Fruit fly (Drosophila melanogaster) whole organism, embryonic: ENCODE results near the gene CG17450.

Experiments used
- Atf3 ChIP-seq: fragments of 200-800 bp; sonication (Bioruptor generic); optimal IDR thresholded peaks from 3 replicates; lab custom pipeline; 2016; ENCODE audit warnings: missing biosample characterization, missing genetic modification characterization
- B-H1 ChIP-seq: fragments of 200-800 bp; sonication (Bioruptor generic); IDR thresholded peaks from 3 replicates; pipeline ENCODE4 v1.3.6; 2022; ENCODE audit warnings: missing biosample characterization, missing genetic modification characterization
- CG11560 ChIP-seq: fragments of 200-800 bp; sonication (Bioruptor generic); IDR thresholded peaks from 3 replicates; pipeline ENCODE4 v1.3.6; 2022; ENCODE audit warnings: missing biosample characterization, missing genetic modification characterization
- CG1529 ChIP-seq: fragments of 200-800 bp; sonication (Bioruptor generic); optimal IDR thresholded peaks from 3 replicates; lab custom pipeline; 2018; ENCODE audit warnings: missing biosample characterization, missing genetic modification characterization
- CG16813 ChIP-seq: fragments of 200-800 bp; sonication (Bioruptor generic); IDR thresholded peaks from 3 replicates; pipeline ENCODE4 v1.3.6; 2022; ENCODE audit warnings: missing biosample characterization, missing genetic modification characterization; ENCODE audit not compliant: partially characterized antibody
- CG17361 ChIP-seq: fragments of 200-800 bp; sonication (Bioruptor generic); IDR thresholded peaks from 3 replicates; pipeline ENCODE4 v1.3.6; 2022; ENCODE audit warnings: missing biosample characterization, missing genetic modification characterization
- CG17568 ChIP-seq: fragments of 200-800 bp; sonication (Bioruptor generic); optimal IDR thresholded peaks from 2 replicates; lab custom pipeline; 2018; ENCODE audit warnings: missing biosample characterization, mild to moderate bottlenecking, missing genetic modification characterization, moderate library complexity
- CG17612 ChIP-seq: fragments of 200-800 bp; sonication (Bioruptor generic); IDR thresholded peaks from 2 replicates; pipeline ENCODE4 v1.3.6; 2022; ENCODE audit warnings: missing biosample characterization, missing genetic modification characterization
- CG18764 ChIP-seq: fragments of 200-800 bp; sonication (Bioruptor generic); optimal IDR thresholded peaks from 3 replicates; lab custom pipeline; 2016; ENCODE audit warnings: missing biosample characterization, missing genetic modification characterization
- CG30020 ChIP-seq: fragments of 200-800 bp; optimal IDR thresholded peaks from 2 replicates; lab custom pipeline; 2019; ENCODE audit warnings: missing biosample characterization, mild to moderate bottlenecking, missing genetic modification characterization, moderate library complexity
- CG4328 ChIP-seq: fragments of 200-800 bp; sonication (Bioruptor generic); optimal IDR thresholded peaks from 3 replicates; lab custom pipeline; 2017; ENCODE audit warnings: missing biosample characterization, missing genetic modification reagents, missing genetic modification characterization
- CG4360 ChIP-seq: fragments of 200-800 bp; sonication (Bioruptor generic); IDR thresholded peaks from 2 replicates; pipeline ENCODE4 v1.3.6; 2022; ENCODE audit warnings: missing biosample characterization, missing genetic modification characterization
- CG6175 ChIP-seq: fragments of 200-800 bp; sonication (Bioruptor generic); IDR thresholded peaks from 3 replicates; pipeline ENCODE4 v1.3.6; 2022; ENCODE audit warnings: missing biosample characterization, missing genetic modification characterization
- CG6813 ChIP-seq: fragments of 200-800 bp; sonication (Bioruptor generic); optimal IDR thresholded peaks from 2 replicates; lab custom pipeline; 2017; ENCODE audit warnings: missing biosample characterization, missing genetic modification characterization, mild to moderate bottlenecking, moderate library complexity, missing genetic modification reagents
- CG7372 ChIP-seq: fragments of 200-800 bp; sonication (Bioruptor generic); IDR thresholded peaks from 2 replicates; pipeline ENCODE4 v1.3.6; 2022; ENCODE audit warnings: missing biosample characterization, missing genetic modification characterization
- CG7786 ChIP-seq: fragments of 200-800 bp; sonication (Bioruptor generic); optimal IDR thresholded peaks from 2 replicates; lab custom pipeline; 2016; ENCODE audit warnings: missing biosample characterization, missing genetic modification characterization
- CG7963 ChIP-seq: fragments of 200-800 bp; sonication (Bioruptor generic); IDR thresholded peaks from 3 replicates; pipeline ENCODE4 v1.3.6; 2022; ENCODE audit warnings: missing biosample characterization, missing genetic modification characterization; ENCODE audit not compliant: partially characterized antibody
- CG8089 ChIP-seq: fragments of 200-800 bp; sonication (Bioruptor generic); optimal IDR thresholded peaks from 3 replicates; lab custom pipeline; 2016; ENCODE audit warnings: missing biosample characterization, missing genetic modification characterization
- CG8359 ChIP-seq: fragments of 200-800 bp; sonication (Bioruptor generic); optimal IDR thresholded peaks from 2 replicates; lab custom pipeline; 2017; ENCODE audit warnings: missing biosample characterization, mild to moderate bottlenecking, missing genetic modification characterization, borderline replicate concordance
- CG9609 ChIP-seq: fragments of 200-800 bp; sonication (Bioruptor generic); optimal IDR thresholded peaks from 3 replicates; lab custom pipeline; 2016; ENCODE audit warnings: missing biosample characterization, missing genetic modification characterization
- CG9932 ChIP-seq: fragments of 200-800 bp; sonication (Bioruptor generic); IDR thresholded peaks from 2 replicates; pipeline ENCODE4 v1.3.6; 2022; ENCODE audit warnings: missing biosample characterization, missing genetic modification characterization
- D19A ChIP-seq: fragments of 200-800 bp; optimal IDR thresholded peaks from 3 replicates; lab custom pipeline; 2019; ENCODE audit warnings: missing biosample characterization, mild to moderate bottlenecking, missing genetic modification characterization, moderate library complexity
- D19B ChIP-seq: fragments of 200-800 bp; sonication (Bioruptor generic); optimal IDR thresholded peaks from 2 replicates; lab custom pipeline; 2017; ENCODE audit warnings: missing biosample characterization, mild to moderate bottlenecking, missing genetic modification characterization
- Dbx ChIP-seq: fragments of 200-800 bp; sonication (Bioruptor generic); IDR thresholded peaks from 3 replicates; pipeline ENCODE4 v1.3.6; 2022; ENCODE audit warnings: missing biosample characterization, missing genetic modification characterization
- Dfd ChIP-seq, 2 experiments: fragments of >200 bp; optimal IDR thresholded peaks; 2 replicates each; lab custom pipeline; 2017; ENCODE audit warnings: missing biosample characterization in 2 of 2, missing genetic modification characterization in 2 of 2
- E2f2 ChIP-seq: fragments of 200-800 bp; sonication (Bioruptor generic); IDR thresholded peaks from 2 replicates; pipeline ENCODE4 v1.3.6; 2022; ENCODE audit warnings: missing biosample characterization, missing genetic modification characterization
- Fer3 ChIP-seq: fragments of 200-800 bp; sonication (Bioruptor generic); optimal IDR thresholded peaks from 2 replicates; lab custom pipeline; 2018; ENCODE audit warnings: missing biosample characterization, mild to moderate bottlenecking, missing genetic modification characterization, moderate library complexity
- Gug ChIP-seq: fragments of 200-800 bp; sonication (Bioruptor generic); IDR thresholded peaks from 4 replicates; pipeline ENCODE4 v1.3.6; 2022; ENCODE audit warnings: missing biosample characterization, missing genetic modification characterization
- Poxn ChIP-seq: fragments of 200-800 bp; sonication (Bioruptor generic); IDR thresholded peaks from 2 replicates; pipeline ENCODE4 v1.3.6; 2022; ENCODE audit warnings: missing biosample characterization, missing genetic modification characterization
- Sin3A ChIP-seq: fragments of >200 bp; optimal IDR thresholded peaks from 2 replicates; lab custom pipeline; 2018
- abd-A ChIP-seq: fragments of 200-800 bp; sonication (Bioruptor generic); optimal IDR thresholded peaks from 3 replicates; lab custom pipeline; 2019; ENCODE audit warnings: missing biosample characterization, mild to moderate bottlenecking, missing genetic modification characterization, moderate library complexity
- bab2 ChIP-seq: fragments of 200-800 bp; sonication (Bioruptor generic); optimal IDR thresholded peaks from 2 replicates; lab custom pipeline; 2016; ENCODE audit warnings: missing biosample characterization, missing genetic modification characterization
- emc ChIP-seq: fragments of 200-800 bp; sonication (Bioruptor generic); optimal IDR thresholded peaks from 2 replicates; lab custom pipeline; 2016; ENCODE audit warnings: missing biosample characterization, missing genetic modification characterization
- ewg ChIP-seq: fragments of 200-800 bp; sonication (Bioruptor generic); optimal IDR thresholded peaks from 3 replicates; lab custom pipeline; 2017; ENCODE audit warnings: mild to moderate bottlenecking, missing biosample characterization, missing genetic modification reagents, missing genetic modification characterization
- gfzf ChIP-seq: fragments of 200-800 bp; sonication (Bioruptor generic); optimal IDR thresholded peaks from 2 replicates; lab custom pipeline; 2016; ENCODE audit warnings: missing biosample characterization, mild to moderate bottlenecking, missing genetic modification characterization, moderate library complexity
- grn ChIP-seq: fragments of 200-800 bp; sonication (Bioruptor generic); optimal IDR thresholded peaks from 3 replicates; lab custom pipeline; 2017; ENCODE audit warnings: missing biosample characterization, missing genetic modification characterization
- gsb-n ChIP-seq: fragments of 200-800 bp; sonication (Bioruptor generic); optimal IDR thresholded peaks from 3 replicates; lab custom pipeline; 2018; ENCODE audit warnings: missing biosample characterization, mild to moderate bottlenecking, missing genetic modification characterization
- her ChIP-seq: fragments of 200-800 bp; sonication (Bioruptor generic); optimal IDR thresholded peaks from 2 replicates; lab custom pipeline; 2016; ENCODE audit warnings: missing biosample characterization, missing genetic modification characterization
- pan ChIP-seq, 4 experiments: fragments of >200 bp in 3 of 4; fragments of 200-800 bp in 1 of 4; sonication (Bioruptor generic) in 1 of 4; optimal IDR thresholded peaks in 3 of 4; IDR thresholded peaks in 1 of 4; 2 replicates each; pipeline versions ENCODE4 v1.3.6 to Lab custom; 2017 to 2022; ENCODE audit warnings: missing biosample characterization in 2 of 4, missing genetic modification characterization in 2 of 4, mixed read lengths in 1 of 4
- phol ChIP-seq: fragments of 200-800 bp; sonication (Bioruptor generic); optimal IDR thresholded peaks from 3 replicates; lab custom pipeline; 2018; ENCODE audit warnings: missing biosample characterization, mild to moderate bottlenecking, missing genetic modification characterization, moderate library complexity
- pita ChIP-seq: fragments of 200-800 bp; sonication (Bioruptor generic); optimal IDR thresholded peaks from 2 replicates; lab custom pipeline; 2017; ENCODE audit warnings: missing biosample characterization, mild to moderate bottlenecking, missing genetic modification characterization
- pum ChIP-seq: fragments of 200-800 bp; sonication (Bioruptor generic); optimal IDR thresholded peaks from 2 replicates; lab custom pipeline; 2016; ENCODE audit warnings: missing biosample characterization, missing genetic modification characterization
- row ChIP-seq: fragments of 200-800 bp; sonication (Bioruptor generic); IDR thresholded peaks from 3 replicates; pipeline ENCODE4 v1.3.6; 2022; ENCODE audit warnings: missing biosample characterization, missing genetic modification characterization
- scrt ChIP-seq: fragments of 200-800 bp; sonication (Bioruptor generic); optimal IDR thresholded peaks from 2 replicates; lab custom pipeline; 2018; ENCODE audit warnings: missing biosample characterization, mild to moderate bottlenecking, missing genetic modification characterization, moderate library complexity
- sens ChIP-seq: fragments of 200-800 bp; sonication (Bioruptor generic); peaks from one replicate; lab custom pipeline; 2016; ENCODE audit warnings: missing biosample characterization, missing genetic modification characterization
- ssp ChIP-seq: fragments of 200-800 bp; sonication (Bioruptor generic); IDR thresholded peaks from 2 replicates; pipeline ENCODE4 v1.3.6; 2022; ENCODE audit warnings: missing biosample characterization, missing genetic modification characterization
- tap ChIP-seq: fragments of 200-800 bp; optimal IDR thresholded peaks from 3 replicates; lab custom pipeline; 2019; ENCODE audit warnings: missing biosample characterization, mild to moderate bottlenecking, missing genetic modification characterization, moderate library complexity
- tgo ChIP-seq: fragments of 200-800 bp; sonication (Bioruptor generic); IDR thresholded peaks from 3 replicates; pipeline ENCODE4 v1.3.6; 2022; ENCODE audit warnings: missing biosample characterization, missing genetic modification characterization
- tio ChIP-seq: fragments of 200-800 bp; sonication (Bioruptor generic); optimal IDR thresholded peaks from 2 replicates; lab custom pipeline; 2017; ENCODE audit warnings: missing biosample characterization, missing genetic modification characterization, inconsistent platforms
- wor ChIP-seq: fragments of 200-800 bp; sonication (Bioruptor generic); IDR thresholded peaks from 2 replicates; pipeline ENCODE4 v1.3.6; 2022; ENCODE audit warnings: missing biosample characterization, missing genetic modification characterization
- z ChIP-seq: fragments of 200-800 bp; sonication (Bioruptor generic); IDR thresholded peaks from 3 replicates; pipeline ENCODE4 v1.3.6; 2022; ENCODE audit warnings: missing biosample characterization, missing genetic modification characterization

CG17450 gene

DNA sequence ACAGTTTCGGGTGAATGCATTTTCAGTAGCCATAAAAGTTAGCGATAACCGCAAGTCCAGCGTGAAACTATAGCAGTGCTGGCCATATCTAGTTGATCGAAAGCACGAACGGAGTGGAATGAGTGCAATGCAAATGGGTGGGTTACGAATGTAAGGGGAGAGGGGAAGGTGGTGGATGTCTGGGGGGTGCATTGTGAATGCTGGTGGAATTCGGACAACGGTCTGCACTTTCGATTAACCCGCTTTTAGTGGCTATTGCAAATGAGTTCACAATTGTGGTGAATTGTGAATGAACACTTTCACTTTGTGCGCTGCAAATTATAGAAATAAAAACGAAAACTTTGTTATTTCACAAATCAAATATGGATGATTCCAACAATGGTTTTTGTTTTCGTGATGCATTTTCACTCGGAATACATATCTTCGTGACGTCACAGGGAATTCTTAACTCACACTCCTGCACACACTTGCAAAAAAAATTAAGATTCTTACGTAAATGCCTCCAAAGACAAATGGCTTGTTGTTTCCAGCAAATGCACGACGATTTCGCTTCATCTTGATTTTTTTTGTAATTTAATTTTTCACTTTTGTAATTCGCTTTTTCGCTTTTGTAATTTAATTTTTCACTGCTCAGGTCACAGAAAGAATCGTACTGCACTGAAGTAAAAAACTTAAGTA, 20.9 kb upstream of the CG17450 start, which contains the start of gene DIP1 (continued):
- TF ChIP-seq Poxn (GFP tag; lab: Robert Waterston, UW) (no peak), CG8089 (GFP tag; lab: Kevin White, UChicago) (no peak), tgo (GFP tag; lab: Robert Waterston, UW) (no peak), CG30020 (tag; lab: Kevin White, UChicago) (no peak), pum (GFP tag; lab: Kevin White, UChicago) (no peak), CG11560 (tag; lab: Robert Waterston, UW) (no peak), gfzf (no peak), row (GFP tag; lab: Robert Waterston, UW) (no peak; the same call in 2 of the 3 replicates), pita (no peak), her (GFP tag; lab: Kevin White, UChicago) (peak; percentile 33), CG7786 (no peak), CG6175 (GFP tag; lab: Robert Waterston, UW) (no peak), ewg (GFP tag; lab: Kevin White, UChicago) (no peak), bab2 (GFP tag; lab: Kevin White, UChicago) (no peak), CG4328 (no peak), CG18764 (GFP tag; lab: Kevin White, UChicago) (no peak), CG1529 (GFP tag; lab: Kevin White, UChicago) (peak; percentile 7), Atf3 (GFP tag; lab: Kevin White, UChicago) (no peak), B-H1 (GFP tag; lab: Robert Waterston, UW) (no peak), CG8359 (GFP tag; lab: Kevin White, UChicago) (no peak), gsb-n (no peak), Dbx (GFP tag; lab: Robert Waterston, UW) (no peak), scrt (GFP tag; lab: Kevin White, UChicago) (no peak), CG6813 (GFP tag; lab: Kevin White, UChicago) (no peak), D19A (tag; lab: Kevin White, UChicago) (no peak), CG16813 (GFP tag; lab: Robert Waterston, UW) (no peak), CG7963 (GFP tag; lab: Robert Waterston, UW) (no peak), D19B (GFP tag; lab: Kevin White, UChicago) (no peak), ssp (GFP tag; lab: Robert Waterston, UW) (no peak), tap (tag; lab: Kevin White, UChicago) (no peak), pan (optimal IDR thresholded peaks at IDR 0.05; lab: Kevin White, UChicago) (no peak), pan (GFP tag; optimal IDR thresholded peaks at IDR 0.05 in 1 of 2, IDR thresholded peaks at IDR 0.05 in 1 of 2) (no peak), z (GFP tag; lab: Robert Waterston, UW) (no peak), CG4360 (GFP tag; lab: Robert Waterston, UW) (no peak), sens (peak; percentile 73), tio (GFP tag; lab: Kevin White, UChicago) (no peak), Dfd (GFP tag; optimal IDR thresholded peaks at IDR 0.05; lab: Kevin White, UChicago) (no peak), phol (tag; lab: Kevin White, UChicago) (no peak), Sin3A (lab: Kevin White, UChicago) (no peak), abd-A (no peak), CG9932 (no peak), grn (GFP tag; lab: Kevin White, UChicago) (no peak), Gug (GFP tag; lab: Robert Waterston, UW) (no peak), CG17361 (no peak), Fer3 (tag; lab: Kevin White, UChicago) (peak; percentile 11), wor (GFP tag; lab: Robert Waterston, UW) (no peak), CG17568 (GFP tag; lab: Kevin White, UChicago) (no peak), emc (GFP tag; lab: Kevin White, UChicago) (no peak), CG9609 (GFP tag; lab: Kevin White, UChicago) (peak; percentile 11), E2f2 (no peak), CG17612 (GFP tag; lab: Robert Waterston, UW) (no peak), CG7372 (GFP tag; lab: Robert Waterston, UW) (no peak)
